Fruit fly (Drosophila melanogaster): ENCODE results near the gene Jon25Bi.

- TF ChIP-seq Pif1B (GFP tag; optimal IDR thresholded peaks at IDR 0.05) (no peak), CG8159 (tag; optimal IDR thresholded peaks at IDR 0.05) (no peak), EcR (GFP tag; optimal IDR thresholded peaks at IDR 0.05) (no peak), CG32121 (GFP tag; IDR thresholded peaks at IDR 0.05) (no peak), CG8301 (tag; optimal IDR thresholded peaks at IDR 0.05) (no peak), CG17806 (tag; optimal IDR thresholded peaks at IDR 0.05) (no peak), CG12605 (GFP tag; IDR thresholded peaks at IDR 0.05) (peak; percentile 60; the same call in 1 of the 2 replicates), CG9948 (tag; optimal IDR thresholded peaks at IDR 0.05) (no peak), CG34367 (tag; optimal IDR thresholded peaks at IDR 0.05) (no peak), Snoo (tag; optimal IDR thresholded peaks at IDR 0.05) (no peak), gl (tag; optimal IDR thresholded peaks at IDR 0.05) (no peak)
Observed at dm6 chr2L:4936325-4936869, 18.5 kb downstream of the Jon25Bi start, which contains the start of gene hoe2.

All from whole organism, pupa.